Worm (Caenorhabditis elegans): Measurements from ENCODE around the gene cyp-29A4.

DNA sequence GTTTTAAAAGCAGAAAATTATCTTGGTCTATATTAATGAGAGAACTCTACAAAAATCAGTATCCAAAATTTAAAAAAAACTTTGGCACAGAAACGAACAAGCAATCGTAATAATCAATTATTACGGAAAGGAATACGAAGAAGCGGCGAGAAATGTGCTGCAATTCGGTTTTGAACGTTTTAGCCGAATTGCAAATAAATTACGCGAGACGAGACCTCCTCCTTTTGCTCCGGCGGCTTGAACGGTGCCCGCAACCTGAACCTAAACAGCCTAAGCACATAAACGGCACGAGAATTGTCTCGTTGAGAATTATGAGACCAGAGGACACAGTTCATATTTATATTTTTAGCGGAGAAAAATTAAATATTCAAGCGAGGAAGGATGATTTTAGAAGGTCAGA, 34.8 kb downstream of the cyp-29A4 start:
- TF ChIP-seq flt-1 (GFP tag; IDR thresholded peaks at IDR 0.05) (no peak), klf-2 (GFP tag; conservative IDR thresholded peaks at IDR 0.05) (no peak), ref-1 (GFP tag; conservative IDR thresholded peaks at IDR 0.05) (no peak)

All from whole organism, midembryonic.